Fruit fly (Drosophila melanogaster): ENCODE data around the gene fne.
A peak's percentile ranks its signal among the peaks of the same experiment; 100 is the strongest.

fne gene

DNA sequence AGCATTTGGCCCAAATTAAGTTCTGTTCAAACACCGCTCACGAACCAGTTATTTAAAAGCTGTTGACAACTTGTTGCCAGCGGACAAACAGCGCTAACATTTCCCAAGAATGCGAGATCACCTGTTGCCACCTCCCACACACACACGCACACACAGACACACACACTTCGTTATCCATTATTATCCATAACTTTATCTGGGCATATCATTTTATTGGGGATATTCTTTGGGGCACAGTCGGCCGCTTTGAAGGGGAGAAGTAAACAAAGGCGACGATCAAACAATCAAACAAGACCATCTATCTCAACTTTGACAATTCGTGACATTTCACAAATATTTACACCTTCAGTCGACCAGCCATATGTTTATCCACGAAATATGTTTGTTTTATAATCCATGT is 28.2 kb upstream of the fne start:
- TF ChIP-seq Dfd (GFP tag; optimal IDR thresholded peaks at IDR 0.05): peak; percentile 14
- TF ChIP-seq lola (GFP tag; optimal IDR thresholded peaks at IDR 0.05): no peak

DNA sequence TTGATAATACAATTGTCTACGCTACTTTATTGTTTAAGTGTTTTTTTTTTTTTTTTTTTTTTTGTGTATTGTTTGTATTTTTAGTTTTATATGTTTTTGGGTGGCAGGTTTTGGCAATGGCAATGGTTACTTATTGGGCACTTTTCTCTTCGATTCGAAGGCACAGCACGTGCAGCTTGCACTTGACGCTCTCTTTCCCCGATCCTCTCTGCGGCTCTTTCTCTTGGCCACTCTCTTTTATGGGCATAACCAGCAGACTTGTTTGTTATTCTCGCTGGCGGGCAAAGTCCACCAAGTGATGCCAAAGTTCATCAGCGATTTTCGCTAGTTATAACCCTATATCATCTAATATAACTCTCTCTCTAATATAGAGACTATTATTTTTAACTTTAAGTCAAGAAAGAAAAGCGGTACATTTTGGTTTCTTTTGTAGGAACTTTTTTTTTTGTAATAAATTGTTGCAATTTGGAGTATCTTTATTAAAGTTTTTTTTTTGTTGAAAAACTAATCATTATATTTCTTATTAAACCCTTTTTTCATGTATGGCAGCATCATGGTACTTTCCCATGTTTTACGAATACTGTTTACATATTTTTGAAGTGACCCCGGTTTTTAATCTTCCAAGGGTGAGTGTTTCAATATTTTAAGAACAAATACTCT is 27.0 kb upstream of the fne start:
- TF ChIP-seq rgr (GFP tag; optimal IDR thresholded peaks at IDR 0.05): no peak
- peak; percentile 55 for TF ChIP-seq Dif (GFP tag; optimal IDR thresholded peaks at IDR 0.05; ENCODE audit: partially characterized antibody)
- peak; percentile 34 to 67 for TF ChIP-seq dl (GFP tag; optimal IDR thresholded peaks at IDR 0.05; ENCODE audit: insufficient read depth in 1 of 2, partially characterized antibody in 2 of 2)
- TF ChIP-seq sage (GFP tag; optimal IDR thresholded peaks at IDR 0.05): no peak
- TF ChIP-seq Rel (GFP tag; optimal IDR thresholded peaks at IDR 0.05): no peak
- TF ChIP-seq Rel (tag; optimal IDR thresholded peaks at IDR 0.05): peak; percentile 79
- no peak for TF ChIP-seq brk (GFP tag; optimal IDR thresholded peaks at IDR 0.05)
- no peak for TF ChIP-seq psq (GFP tag; optimal IDR thresholded peaks at IDR 0.05)
- peak; percentile 57 for TF ChIP-seq Hnf4 (GFP tag; optimal IDR thresholded peaks at IDR 0.05)
- TF ChIP-seq Vsx2 (GFP tag; optimal IDR thresholded peaks at IDR 0.05; ENCODE audit: partially characterized antibody): no peak

DNA sequence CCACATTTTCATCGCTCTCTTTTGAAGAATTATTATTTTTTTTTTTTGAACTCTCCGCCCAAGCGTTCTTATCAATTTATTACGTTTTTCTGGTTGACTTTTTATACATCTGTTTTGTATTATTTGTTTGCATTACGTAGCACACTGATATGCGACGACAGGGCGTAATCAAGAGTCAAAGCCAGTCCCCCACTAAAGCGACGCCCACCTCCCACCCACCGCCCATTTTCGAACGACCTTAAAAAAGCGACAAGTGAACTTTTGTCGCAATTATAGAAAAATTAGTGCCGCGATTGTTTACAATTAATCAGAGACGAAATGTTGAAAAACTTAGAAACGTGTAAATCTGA is 26.5 kb upstream of the fne start:
- TF ChIP-seq h (GFP tag; optimal IDR thresholded peaks at IDR 0.05) (no peak), OdsH (GFP tag; optimal IDR thresholded peaks at IDR 0.05) (no peak), CrebA (GFP tag; optimal IDR thresholded peaks at IDR 0.05; ENCODE audit: borderline replicate concordance) (peak; percentile 1), N (GFP tag; optimal IDR thresholded peaks at IDR 0.05) (no peak), Hnf4 (GFP tag; optimal IDR thresholded peaks at IDR 0.05) (no peak), dsf (GFP tag; optimal IDR thresholded peaks at IDR 0.05; ENCODE audit: borderline replicate concordance) (no peak), foxo (GFP tag; optimal IDR thresholded peaks at IDR 0.05) (no peak), Myc (optimal IDR thresholded peaks at IDR 0.05) (no peak), CG9705 (GFP tag; optimal IDR thresholded peaks at IDR 0.05) (no peak)

DNA sequence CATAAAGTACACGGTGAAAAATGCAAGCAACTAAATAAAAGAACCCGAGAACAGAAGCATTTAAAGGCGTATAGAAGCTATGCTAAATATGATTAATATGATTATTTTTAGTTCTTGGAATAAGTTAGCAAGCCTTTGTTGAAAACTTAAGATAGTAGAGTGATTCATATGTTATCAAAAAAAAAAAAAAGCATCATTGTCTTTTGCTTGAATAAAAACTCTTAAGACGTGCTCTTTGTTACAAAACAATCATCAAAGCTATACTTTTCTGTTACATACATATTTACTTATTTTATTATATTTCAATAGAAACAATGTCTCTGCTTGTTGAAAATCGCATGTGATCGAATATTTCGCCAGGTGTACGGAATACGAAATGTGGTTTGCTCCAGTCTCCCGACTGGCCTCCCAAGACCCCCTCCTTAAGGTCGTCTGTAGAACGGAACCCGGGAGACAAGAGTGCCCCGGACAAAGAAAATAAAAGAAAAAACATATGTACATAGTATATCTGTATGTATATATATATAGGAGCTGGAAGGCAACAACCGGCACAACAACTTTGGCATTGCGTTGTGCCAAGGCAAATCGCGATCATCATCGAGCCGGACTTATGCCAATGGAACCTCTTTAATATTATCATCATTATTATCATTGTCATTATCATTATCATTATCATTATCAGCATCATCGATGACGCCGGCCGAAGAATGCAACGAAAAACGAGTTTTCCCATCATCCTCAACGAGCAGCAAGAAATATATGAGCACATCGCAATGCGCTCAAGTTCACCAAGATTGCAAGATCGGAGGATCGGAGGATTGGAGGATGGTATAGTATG is 25.7 kb upstream of the fne start:
- TF ChIP-seq Hr83 (GFP tag; optimal IDR thresholded peaks at IDR 0.05; ENCODE audit: poor library complexity, severe bottlenecking) (no peak), Vsx2 (GFP tag; optimal IDR thresholded peaks at IDR 0.05; ENCODE audit: partially characterized antibody) (no peak), Dif (GFP tag; optimal IDR thresholded peaks at IDR 0.05; ENCODE audit: partially characterized antibody) (peak; percentile 22), lola (GFP tag; optimal IDR thresholded peaks at IDR 0.05) (no peak), Myc (optimal IDR thresholded peaks at IDR 0.05) (no peak), Abd-B (GFP tag; optimal IDR thresholded peaks at IDR 0.05) (no peak), Rel (GFP tag; optimal IDR thresholded peaks at IDR 0.05) (peak; percentile 43), Rel (tag; optimal IDR thresholded peaks at IDR 0.05) (no peak), OdsH (GFP tag; optimal IDR thresholded peaks at IDR 0.05) (peak; percentile 26), dl (GFP tag; optimal IDR thresholded peaks at IDR 0.05; ENCODE audit: insufficient read depth in 1 of 2, partially characterized antibody in 2 of 2) (no peak), Mio (GFP tag; optimal IDR thresholded peaks at IDR 0.05) (no peak), Jra (GFP tag; optimal IDR thresholded peaks at IDR 0.05) (no peak), ey (GFP tag; optimal IDR thresholded peaks at IDR 0.05) (peak; percentile 20), foxo (GFP tag; optimal IDR thresholded peaks at IDR 0.05) (peak in 1 of 2 experiments; percentile 45), N (GFP tag; optimal IDR thresholded peaks at IDR 0.05) (no peak), woc (GFP tag; optimal IDR thresholded peaks at IDR 0.05) (no peak), rgr (GFP tag; optimal IDR thresholded peaks at IDR 0.05) (peak; percentile 7), Dfd (GFP tag; optimal IDR thresholded peaks at IDR 0.05) (no peak), CG9705 (GFP tag; optimal IDR thresholded peaks at IDR 0.05) (no peak), pan (optimal IDR thresholded peaks at IDR 0.05) (no peak), dmrt93B (GFP tag; optimal IDR thresholded peaks at IDR 0.05) (peak; percentile 24), tai (GFP tag; optimal IDR thresholded peaks at IDR 0.05) (no peak), jim (GFP tag; optimal IDR thresholded peaks at IDR 0.05) (no peak), HLH106 (tag; optimal IDR thresholded peaks at IDR 0.05) (peak; percentile 38), CG32264 (GFP tag; optimal IDR thresholded peaks at IDR 0.05) (no peak), CrebA (GFP tag; optimal IDR thresholded peaks at IDR 0.05; ENCODE audit: borderline replicate concordance) (no peak), sage (GFP tag; optimal IDR thresholded peaks at IDR 0.05) (no peak), dsf (GFP tag; optimal IDR thresholded peaks at IDR 0.05; ENCODE audit: borderline replicate concordance) (no peak), h (GFP tag; optimal IDR thresholded peaks at IDR 0.05) (peak; percentile 5), GATAd (GFP tag; optimal IDR thresholded peaks at IDR 0.05) (no peak), Hr78 (GFP tag; optimal IDR thresholded peaks at IDR 0.05) (no peak), usp (GFP tag; optimal IDR thresholded peaks at IDR 0.05) (no peak), Sp1 (GFP tag; optimal IDR thresholded peaks at IDR 0.05) (peak; percentile 51), Hnf4 (GFP tag; optimal IDR thresholded peaks at IDR 0.05) (no peak), fru (GFP tag; optimal IDR thresholded peaks at IDR 0.05) (peak; percentile 35), sv (GFP tag; optimal IDR thresholded peaks at IDR 0.05) (no peak), brk (GFP tag; optimal IDR thresholded peaks at IDR 0.05) (no peak), br (GFP tag; optimal IDR thresholded peaks at IDR 0.05) (peak; percentile 21), psq (GFP tag; optimal IDR thresholded peaks at IDR 0.05) (peak; percentile 21)
